Fruit fly (Drosophila melanogaster) whole organism, embryonic: ENCODE data around the gene CG31988.

Experiments
- Bgb ChIP-seq: fragments of 200-800 bp; sonication (Bioruptor generic); IDR thresholded peaks from 2 replicates; pipeline ENCODE4 v1.3.6; 2022; ENCODE audit warnings: missing biosample characterization, missing genetic modification characterization; ENCODE audit not compliant: partially characterized antibody
- CG10959 ChIP-seq: fragments of 200-800 bp; sonication (Bioruptor generic); IDR thresholded peaks from 2 replicates; pipeline ENCODE4 v1.3.6; 2022; ENCODE audit warnings: missing biosample characterization, missing genetic modification characterization
- CG13296 ChIP-seq: fragments of 200-800 bp; sonication (Bioruptor generic); optimal IDR thresholded peaks from 3 replicates; lab custom pipeline; 2018; ENCODE audit warnings: missing biosample characterization, mild to moderate bottlenecking, missing genetic modification characterization
- CG13424 ChIP-seq: fragments of 200-800 bp; sonication (Bioruptor generic); optimal IDR thresholded peaks from 2 replicates; lab custom pipeline; 2019; ENCODE audit warnings: missing biosample characterization, mild to moderate bottlenecking, missing genetic modification characterization, moderate library complexity
- CG13624 ChIP-seq: fragments of 200-800 bp; sonication (Bioruptor generic); optimal IDR thresholded peaks from 2 replicates; lab custom pipeline; 2016; ENCODE audit warnings: missing biosample characterization, missing genetic modification characterization
- CG14710 ChIP-seq: fragments of 200-800 bp; sonication (Bioruptor generic); optimal IDR thresholded peaks from 3 replicates; lab custom pipeline; 2019; ENCODE audit warnings: missing biosample characterization, mild to moderate bottlenecking, missing genetic modification characterization, moderate library complexity
- CG15073 ChIP-seq: fragments of 200-800 bp; sonication (Bioruptor generic); optimal IDR thresholded peaks from 2 replicates; lab custom pipeline; 2016; ENCODE audit warnings: missing biosample characterization, missing genetic modification characterization
- CG1647 ChIP-seq: fragments of 200-800 bp; sonication (Bioruptor generic); optimal IDR thresholded peaks from 3 replicates; lab custom pipeline; 2016; ENCODE audit warnings: missing biosample characterization, missing genetic modification characterization
- CG16863 ChIP-seq: fragments of 200-800 bp; sonication (Bioruptor generic); optimal IDR thresholded peaks from 3 replicates; lab custom pipeline; 2016; ENCODE audit warnings: missing biosample characterization, missing genetic modification characterization
- CG2129 ChIP-seq: fragments of 200-800 bp; sonication (Bioruptor generic); IDR thresholded peaks from 2 replicates; pipeline ENCODE4 v1.3.6; 2022; ENCODE audit warnings: missing biosample characterization, missing genetic modification characterization; ENCODE audit not compliant: partially characterized antibody
- CG30403 ChIP-seq: fragments of 200-800 bp; sonication (Bioruptor generic); optimal IDR thresholded peaks from 3 replicates; lab custom pipeline; 2016; ENCODE audit warnings: missing biosample characterization, missing genetic modification characterization
- CG3407 ChIP-seq: fragments of 200-800 bp; sonication (Bioruptor generic); optimal IDR thresholded peaks from 2 replicates; lab custom pipeline; 2018; ENCODE audit warnings: missing biosample characterization, mild to moderate bottlenecking, missing genetic modification characterization
- CG3726 ChIP-seq: fragments of 200-800 bp; sonication (Bioruptor generic); IDR thresholded peaks from 3 replicates; pipeline ENCODE4, ENCODE4 v1.3.6; 2022; ENCODE audit warnings: missing biosample characterization, missing genetic modification characterization
- CG4360 ChIP-seq: fragments of 200-800 bp; sonication (Bioruptor generic); IDR thresholded peaks from 2 replicates; pipeline ENCODE4 v1.3.6; 2022; ENCODE audit warnings: missing biosample characterization, missing genetic modification characterization
- CG4730 ChIP-seq: fragments of 200-800 bp; sonication (Bioruptor generic); IDR thresholded peaks from 2 replicates; pipeline ENCODE4 v1.3.6; 2022; ENCODE audit warnings: missing biosample characterization, missing genetic modification characterization
- CG6254 ChIP-seq: fragments of 200-800 bp; sonication (Bioruptor generic); optimal IDR thresholded peaks from 3 replicates; lab custom pipeline; 2017; ENCODE audit warnings: mild to moderate bottlenecking, missing biosample characterization, missing genetic modification reagents, missing genetic modification characterization
- CG6765 ChIP-seq: fragments of 200-800 bp; sonication (Bioruptor generic); optimal IDR thresholded peaks from 3 replicates; lab custom pipeline; 2017; ENCODE audit warnings: missing biosample characterization, mild to moderate bottlenecking, missing genetic modification characterization
- CG9215 ChIP-seq: fragments of 200-800 bp; sonication (Bioruptor generic); IDR thresholded peaks from 2 replicates; pipeline ENCODE4 v1.3.6; 2022; ENCODE audit warnings: missing biosample characterization, missing genetic modification characterization
- D19B ChIP-seq: fragments of 200-800 bp; sonication (Bioruptor generic); optimal IDR thresholded peaks from 2 replicates; lab custom pipeline; 2017; ENCODE audit warnings: missing biosample characterization, mild to moderate bottlenecking, missing genetic modification characterization
- Drgx ChIP-seq: fragments of 200-800 bp; sonication (Bioruptor generic); IDR thresholded peaks from 2 replicates; pipeline ENCODE4 v1.3.6; 2022; ENCODE audit warnings: missing biosample characterization, missing genetic modification characterization
- HHEX ChIP-seq: fragments of 200-800 bp; sonication (Bioruptor generic); optimal IDR thresholded peaks from 3 replicates; lab custom pipeline; 2017; ENCODE audit warnings: missing biosample characterization, mild to moderate bottlenecking, missing genetic modification characterization, missing genetic modification reagents
- Hmr ChIP-seq: fragments of 200-800 bp; sonication (Bioruptor generic); optimal IDR thresholded peaks from 3 replicates; lab custom pipeline; 2017; ENCODE audit warnings: mild to moderate bottlenecking, missing biosample characterization, missing genetic modification reagents, missing genetic modification characterization
- Hsf ChIP-seq: fragments of 200-800 bp; sonication (Bioruptor generic); optimal IDR thresholded peaks from 3 replicates; lab custom pipeline; 2016; ENCODE audit warnings: missing biosample characterization, missing genetic modification characterization
- Lim3 ChIP-seq: fragments of 200-800 bp; sonication (Bioruptor generic); IDR thresholded peaks from 2 replicates; pipeline ENCODE4 v1.3.6; 2022; ENCODE audit warnings: missing biosample characterization, missing genetic modification characterization
- MBD-R2 ChIP-seq: fragments of 200-800 bp; sonication (Bioruptor generic); IDR thresholded peaks from 2 replicates; pipeline ENCODE4 v1.3.6; 2022; ENCODE audit warnings: missing biosample characterization, missing genetic modification characterization
- Nf-YA ChIP-seq: fragments of 200-800 bp; sonication (Bioruptor generic); IDR thresholded peaks from 2 replicates; pipeline ENCODE4 v1.3.6; 2022; ENCODE audit warnings: missing biosample characterization, missing genetic modification characterization
- Nf-YC ChIP-seq: fragments of 200-800 bp; optimal IDR thresholded peaks from 3 replicates; lab custom pipeline; 2019; ENCODE audit warnings: missing biosample characterization, mild to moderate bottlenecking, missing genetic modification characterization, moderate library complexity
- Oaz ChIP-seq: fragments of 200-800 bp; sonication (Bioruptor generic); IDR thresholded peaks from 2 replicates; pipeline ENCODE4 v1.3.6; 2022; ENCODE audit warnings: missing biosample characterization, missing genetic modification characterization
- Rx ChIP-seq: fragments of 200-800 bp; sonication (Bioruptor generic); IDR thresholded peaks from 2 replicates; pipeline ENCODE4 v1.3.6; 2022; ENCODE audit warnings: missing biosample characterization, missing genetic modification characterization
- Side ChIP-seq: fragments of 200-800 bp; sonication (Bioruptor generic); optimal IDR thresholded peaks from 2 replicates; lab custom pipeline; 2016; ENCODE audit warnings: missing biosample characterization, missing genetic modification characterization
- Stat92E ChIP-seq, 3 experiments: fragments of >200 bp in 2 of 3; fragments of 200-800 bp in 1 of 3; sonication (Bioruptor generic) in 1 of 3; optimal IDR thresholded peaks; 2 replicates each; lab custom pipeline; 2017 to 2019; ENCODE audit warnings: missing biosample characterization in 3 of 3, missing genetic modification characterization in 3 of 3, mild to moderate bottlenecking in 1 of 3, moderate library complexity in 1 of 3
- Xbp1 ChIP-seq: fragments of 200-800 bp; sonication (Bioruptor generic); optimal IDR thresholded peaks from 3 replicates; lab custom pipeline; 2016; ENCODE audit warnings: missing biosample characterization, mild to moderate bottlenecking, missing genetic modification characterization
- amos ChIP-seq: fragments of 200-800 bp; sonication (Bioruptor generic); IDR thresholded peaks from 2 replicates; pipeline ENCODE4 v1.3.6; 2022; ENCODE audit warnings: missing biosample characterization, missing genetic modification characterization; ENCODE audit not compliant: partially characterized antibody
- ato ChIP-seq: fragments of 200-800 bp; sonication (Bioruptor generic); IDR thresholded peaks from 2 replicates; pipeline ENCODE4 v1.3.6; 2022; ENCODE audit warnings: missing biosample characterization, missing genetic modification characterization; ENCODE audit not compliant: partially characterized antibody
- cg ChIP-seq: fragments of 200-800 bp; sonication (Bioruptor generic); optimal IDR thresholded peaks from 3 replicates; lab custom pipeline; 2019; ENCODE audit warnings: missing biosample characterization, mild to moderate bottlenecking, missing genetic modification characterization, moderate library complexity
- crc ChIP-seq: fragments of 200-800 bp; sonication (Bioruptor generic); optimal IDR thresholded peaks from 2 replicates; lab custom pipeline; 2016; ENCODE audit warnings: missing biosample characterization, missing genetic modification characterization
- dpn ChIP-seq, 2 experiments: fragments of 200-800 bp; sonication (Bioruptor generic); optimal IDR thresholded peaks; 3 replicates each; lab custom pipeline; 2016; ENCODE audit warnings: missing biosample characterization in 2 of 2, missing genetic modification characterization in 2 of 2
- fd102C ChIP-seq: fragments of 200-800 bp; sonication (Bioruptor generic); optimal IDR thresholded peaks from 2 replicates; lab custom pipeline; 2018; ENCODE audit warnings: missing biosample characterization, mild to moderate bottlenecking, missing genetic modification characterization, moderate library complexity
- gce ChIP-seq: fragments of 200-800 bp; sonication (Bioruptor generic); IDR thresholded peaks from 3 replicates; pipeline ENCODE4 v1.3.6; 2022; ENCODE audit warnings: missing biosample characterization, missing genetic modification characterization
- jigr1 ChIP-seq: fragments of 200-800 bp; sonication (Bioruptor generic); IDR thresholded peaks from 3 replicates; pipeline ENCODE4 v1.3.6; 2022; ENCODE audit warnings: missing biosample characterization, missing genetic modification characterization
- kay ChIP-seq: fragments of 200-800 bp; sonication (Bioruptor generic); optimal IDR thresholded peaks from 2 replicates; lab custom pipeline; 2016; ENCODE audit warnings: missing biosample characterization, missing genetic modification characterization
- klu ChIP-seq: fragments of 200-800 bp; sonication (Bioruptor generic); IDR thresholded peaks from 2 replicates; pipeline ENCODE4 v1.3.6; 2022; ENCODE audit warnings: missing biosample characterization, missing genetic modification characterization
- knrl ChIP-seq: fragments of 200-800 bp; sonication (Bioruptor generic); IDR thresholded peaks from 3 replicates; pipeline ENCODE4 v1.3.6; 2022; ENCODE audit warnings: missing biosample characterization, missing genetic modification characterization; ENCODE audit not compliant: partially characterized antibody
- pzg ChIP-seq: fragments of 200-800 bp; sonication (Bioruptor generic); optimal IDR thresholded peaks from 3 replicates; lab custom pipeline; 2018; ENCODE audit warnings: missing biosample characterization, mild to moderate bottlenecking, missing genetic modification characterization, moderate library complexity
- sc ChIP-seq, 3 experiments: fragments of >200 bp in 2 of 3; fragments of 200-800 bp in 1 of 3; sonication (Bioruptor generic) in 1 of 3; optimal IDR thresholded peaks; 2 replicates in 2 of 3; 3 replicates in 1 of 3; lab custom pipeline; 2017; ENCODE audit warnings: mild to moderate bottlenecking in 1 of 3, missing biosample characterization in 1 of 3, missing genetic modification characterization in 1 of 3, missing genetic modification reagents in 1 of 3
- seq ChIP-seq: fragments of 200-800 bp; sonication (Bioruptor generic); IDR thresholded peaks from 2 replicates; pipeline ENCODE4 v1.3.6; 2022; ENCODE audit warnings: missing biosample characterization, missing genetic modification characterization
- shn ChIP-seq: fragments of 200-800 bp; sonication (Bioruptor generic); optimal IDR thresholded peaks from 3 replicates; lab custom pipeline; 2016; ENCODE audit warnings: missing biosample characterization, missing genetic modification characterization
- sim ChIP-seq: fragments of 200-800 bp; sonication (Bioruptor generic); IDR thresholded peaks from 2 replicates; pipeline ENCODE4 v1.3.6; 2022; ENCODE audit warnings: missing biosample characterization, missing genetic modification characterization
- sqz ChIP-seq: fragments of 200-800 bp; sonication (Bioruptor generic); optimal IDR thresholded peaks from 3 replicates; lab custom pipeline; 2018; ENCODE audit warnings: missing biosample characterization, mild to moderate bottlenecking, missing genetic modification characterization
- sug ChIP-seq: fragments of 200-800 bp; optimal IDR thresholded peaks from 2 replicates; lab custom pipeline; 2019; ENCODE audit warnings: missing biosample characterization, mild to moderate bottlenecking, missing genetic modification characterization, moderate library complexity
- wdn ChIP-seq: fragments of 200-800 bp; sonication (Bioruptor generic); IDR thresholded peaks from 2 replicates; pipeline ENCODE4 v1.3.6; 2022; ENCODE audit warnings: missing biosample characterization, missing genetic modification characterization
- yki ChIP-seq: fragments of >200 bp; optimal IDR thresholded peaks from 3 replicates; lab custom pipeline; 2018

The CG31988 gene

dm6 chr2L:21179615-21180031 lies 23.0 kb downstream of the CG31988 start, which contains the start of the genes bur and Mcm10 (continued):
- no peak for TF ChIP-seq Hmr (GFP tag; lab: Kevin White, UChicago)
- TF ChIP-seq ato (GFP tag; lab: Robert Waterston, UW): no peak
- TF ChIP-seq Drgx (GFP tag; lab: Robert Waterston, UW): no peak
- no peak for TF ChIP-seq yki (lab: Kevin White, UChicago)
- no peak for TF ChIP-seq D19B (GFP tag; lab: Kevin White, UChicago)
- TF ChIP-seq CG30403: peak; percentile 25
- no peak for TF ChIP-seq Nf-YA (GFP tag; lab: Robert Waterston, UW)
- no peak for TF ChIP-seq gce
- no peak for TF ChIP-seq CG10959 (GFP tag; lab: Robert Waterston, UW)
- no peak for TF ChIP-seq CG3726
- no peak for TF ChIP-seq Side (GFP tag; lab: Kevin White, UChicago)
- no peak for TF ChIP-seq sim (GFP tag; lab: Robert Waterston, UW)
- TF ChIP-seq klu (GFP tag; lab: Robert Waterston, UW): no peak
- no peak for TF ChIP-seq CG2129 (GFP tag; lab: Robert Waterston, UW)
- TF ChIP-seq sug: no peak
- no peak for TF ChIP-seq Rx (GFP tag; lab: Robert Waterston, UW)
- TF ChIP-seq CG15073 (GFP tag; lab: Kevin White, UChicago): no peak
- TF ChIP-seq CG6765 (GFP tag; lab: Kevin White, UChicago): no peak
- no peak for TF ChIP-seq seq (GFP tag; lab: Robert Waterston, UW)
- TF ChIP-seq jigr1 (GFP tag; lab: Robert Waterston, UW): no peak
- TF ChIP-seq crc: no peak
- no peak for TF ChIP-seq CG4730
- TF ChIP-seq sc (optimal IDR thresholded peaks at IDR 0.05; lab: Kevin White, UChicago): no peak
- no peak for TF ChIP-seq sc (GFP tag; optimal IDR thresholded peaks at IDR 0.05; lab: Kevin White, UChicago)
- TF ChIP-seq sqz: no peak
- no peak for TF ChIP-seq Hsf (GFP tag; lab: Kevin White, UChicago)
- no peak for TF ChIP-seq Stat92E (GFP tag; optimal IDR thresholded peaks at IDR 0.05; lab: Kevin White, UChicago)
- TF ChIP-seq CG1647 (GFP tag; lab: Kevin White, UChicago): no peak
- TF ChIP-seq MBD-R2 (GFP tag; lab: Robert Waterston, UW): no peak; the same call in 1 of the 2 replicates
- no peak for TF ChIP-seq CG6254
- peak; percentile 59 for TF ChIP-seq pzg (GFP tag; lab: Kevin White, UChicago)
- no peak for TF ChIP-seq cg (GFP tag; lab: Kevin White, UChicago)
- TF ChIP-seq CG13624 (GFP tag; lab: Kevin White, UChicago): no peak
- TF ChIP-seq Bgb: no peak
- TF ChIP-seq CG13296: no peak
- TF ChIP-seq CG13424 (tag; lab: Kevin White, UChicago): no peak
- no peak for TF ChIP-seq wdn
- TF ChIP-seq CG4360: no peak
- 0 out of 3 replicates have a peak, but pooled peaks have one; percentile 15 for TF ChIP-seq knrl
- TF ChIP-seq CG3407 (GFP tag; lab: Kevin White, UChicago): no peak
- no peak for TF ChIP-seq fd102C (GFP tag; lab: Kevin White, UChicago)
- no peak for TF ChIP-seq HHEX (GFP tag; lab: Kevin White, UChicago)
- TF ChIP-seq dpn (GFP tag; optimal IDR thresholded peaks at IDR 0.05; lab: Kevin White, UChicago): no peak
- no peak for TF ChIP-seq shn (GFP tag; lab: Kevin White, UChicago)
- TF ChIP-seq CG14710 (tag; lab: Kevin White, UChicago): peak; percentile 78
- no peak for TF ChIP-seq CG9215
- TF ChIP-seq Xbp1 (GFP tag; lab: Kevin White, UChicago): no peak
- peak; percentile 21 for TF ChIP-seq kay
- TF ChIP-seq CG16863 (GFP tag; lab: Kevin White, UChicago): no peak
- TF ChIP-seq Oaz (GFP tag; lab: Robert Waterston, UW): no peak
- TF ChIP-seq Lim3 (GFP tag; lab: Robert Waterston, UW): no peak
- TF ChIP-seq amos (GFP tag; lab: Robert Waterston, UW): no peak
- no peak for TF ChIP-seq Nf-YC (tag; lab: Kevin White, UChicago)
